Fruit fly (Drosophila melanogaster): Measurements from ENCODE around the gene Hus1-like.

DNA sequence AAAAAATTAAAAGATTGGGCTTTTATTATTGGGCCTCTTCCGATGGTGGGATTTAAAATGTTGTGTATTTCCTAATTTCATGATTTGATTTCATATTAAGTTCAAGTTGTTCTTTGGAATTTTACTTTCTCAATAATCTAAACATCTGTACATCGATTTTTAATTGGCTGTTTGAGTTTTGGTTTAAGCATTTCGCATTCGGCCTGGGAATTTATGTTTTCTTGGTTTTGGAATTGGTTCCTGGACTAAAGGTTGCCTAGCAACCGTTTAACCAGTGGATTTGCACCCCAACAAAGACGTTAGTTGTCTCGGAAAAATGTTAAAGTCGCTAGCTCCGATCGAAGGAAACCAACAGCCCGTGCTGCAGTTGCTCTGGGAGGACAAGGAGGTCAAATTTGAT lies 4.1 kb upstream of the Hus1-like start, which contains the start of gene BBS5:
- TF ChIP-seq CG13204 (GFP tag; optimal IDR thresholded peaks at IDR 0.05) (no peak), fd96Ca (GFP tag; IDR thresholded peaks at IDR 0.05) (no peak), Ets98B (GFP tag; IDR thresholded peaks at IDR 0.05) (no peak), CG14655 (GFP tag; optimal IDR thresholded peaks at IDR 0.05) (no peak), CG4496 (GFP tag; IDR thresholded peaks at IDR 0.05) (no peak), CG8301 (tag; optimal IDR thresholded peaks at IDR 0.05) (no peak), gl (tag; optimal IDR thresholded peaks at IDR 0.05) (no peak), D1 (tag; optimal IDR thresholded peaks at IDR 0.05) (no peak), Pif1A (GFP tag; optimal IDR thresholded peaks at IDR 0.05) (no peak), CG9948 (tag; optimal IDR thresholded peaks at IDR 0.05) (no peak), Pif1B (GFP tag; optimal IDR thresholded peaks at IDR 0.05) (no peak), CG10348 (GFP tag; IDR thresholded peaks at IDR 0.05) (no peak), rn (GFP tag; IDR thresholded peaks at IDR 0.05) (no peak)

Data from whole organism, pupa.